Fruit fly (Drosophila melanogaster): ENCODE measurements around the gene Tace.

DNA sequence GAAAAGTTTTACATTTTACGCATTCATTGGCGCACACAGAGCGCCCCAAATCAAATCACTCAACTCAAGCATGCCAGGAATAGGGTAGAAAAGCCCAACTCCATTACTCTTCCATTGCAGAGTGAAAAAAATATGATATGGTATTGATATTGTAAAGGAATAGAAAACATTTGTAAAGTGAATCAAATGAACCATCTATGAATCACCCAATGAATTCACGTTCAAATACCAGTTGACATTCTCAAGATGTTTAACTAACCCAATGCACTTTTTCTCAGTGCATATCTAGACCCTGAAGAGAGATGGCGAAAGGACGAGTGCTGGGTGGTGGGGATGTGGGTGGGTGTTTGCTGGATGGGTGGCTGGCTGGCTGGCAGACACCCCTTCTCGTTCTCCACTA is 21.7 kb upstream of the Tace start:
- TF ChIP-seq D1 (tag; optimal IDR thresholded peaks at IDR 0.05), result no peak
- TF ChIP-seq gl (tag; optimal IDR thresholded peaks at IDR 0.05), result no peak
- no peak for TF ChIP-seq CG13204 (GFP tag; optimal IDR thresholded peaks at IDR 0.05)
- TF ChIP-seq CG14655 (GFP tag; optimal IDR thresholded peaks at IDR 0.05), result peak; percentile 14

All from whole organism, pupa.